Fruit fly (Drosophila melanogaster): ENCODE results near the gene cad.
A peak's percentile ranks its signal among the peaks of the same experiment; 100 is the strongest.

cad gene

DNA sequence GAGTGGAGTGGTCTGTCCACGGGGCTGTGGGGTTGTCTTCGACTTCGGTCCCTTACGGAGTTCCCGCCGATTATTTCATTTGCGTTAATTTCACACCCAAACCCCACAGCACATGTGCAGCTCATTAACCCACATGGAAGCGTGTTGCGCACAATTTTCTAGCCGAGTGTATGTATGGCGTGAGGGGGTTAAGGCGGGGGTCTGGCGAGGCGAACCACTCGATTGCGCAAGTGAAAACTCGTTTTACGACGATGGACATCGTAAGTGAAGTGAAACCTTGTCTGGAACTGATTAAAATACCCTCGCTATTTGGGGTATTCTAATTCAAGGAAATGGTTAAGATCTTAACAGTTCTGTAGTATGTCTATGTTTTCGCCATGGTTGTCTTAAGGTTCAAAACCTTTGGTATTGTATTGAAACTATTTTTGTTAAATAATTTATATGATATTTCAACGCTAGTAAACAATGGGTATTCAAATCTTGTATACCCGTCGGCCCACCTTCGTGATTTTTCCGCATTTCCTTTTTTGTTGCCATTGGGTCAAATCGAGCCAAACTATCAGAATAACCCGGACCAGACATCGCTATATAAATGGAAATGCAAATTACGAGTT is 40.6 kb downstream of the cad start (continued):
- TF ChIP-seq CG2116 (GFP tag; optimal IDR thresholded peaks at IDR 0.05) (no peak), Meics (GFP tag; optimal IDR thresholded peaks at IDR 0.05) (peak; percentile 39), CG42726 (GFP tag; IDR thresholded peaks at IDR 0.05; ENCODE audit: partially characterized antibody) (no peak), Chrac-16 (GFP tag; optimal IDR thresholded peaks at IDR 0.05) (peak; percentile 15), ac (GFP tag; optimal IDR thresholded peaks at IDR 0.05) (no peak), pfk (GFP tag; optimal IDR thresholded peaks at IDR 0.05) (no peak), CG6765 (GFP tag; optimal IDR thresholded peaks at IDR 0.05) (no peak), phol (tag; optimal IDR thresholded peaks at IDR 0.05) (peak; percentile 45), fd3F (GFP tag; optimal IDR thresholded peaks at IDR 0.05) (peak; percentile 29), CG8924 (tag; optimal IDR thresholded peaks at IDR 0.05) (peak; percentile 57), CG4820 (GFP tag; optimal IDR thresholded peaks at IDR 0.05) (peak; percentile 41), Myb (GFP tag; optimal IDR thresholded peaks at IDR 0.05) (no peak), CG16813 (GFP tag; IDR thresholded peaks at IDR 0.05; ENCODE audit: partially characterized antibody) (no peak), CG3065 (GFP tag; optimal IDR thresholded peaks at IDR 0.05) (no peak), Doc3 (GFP tag; IDR thresholded peaks at IDR 0.05; ENCODE audit: partially characterized antibody) (no peak), klu (GFP tag; IDR thresholded peaks at IDR 0.05) (no peak), gt (GFP tag; IDR thresholded peaks at IDR 0.05) (no peak), CG18599 (GFP tag; optimal IDR thresholded peaks at IDR 0.05) (peak; percentile 46), pita (GFP tag; optimal IDR thresholded peaks at IDR 0.05) (no peak), Nf-YA (GFP tag; IDR thresholded peaks at IDR 0.05) (no peak), org-1 (GFP tag; optimal IDR thresholded peaks at IDR 0.05) (peak; percentile 15), CG15601 (tag; optimal IDR thresholded peaks at IDR 0.05) (peak; percentile 18), Tbp (GFP tag; optimal IDR thresholded peaks at IDR 0.05) (no peak), CG5953 (GFP tag; IDR thresholded peaks at IDR 0.05) (no peak), chn (GFP tag; optimal IDR thresholded peaks at IDR 0.05) (no peak), CG1603 (tag; optimal IDR thresholded peaks at IDR 0.05) (peak; percentile 32), oc (tag; optimal IDR thresholded peaks at IDR 0.05) (peak; percentile 6), Taf1 (GFP tag; IDR thresholded peaks at IDR 0.05) (no peak), CG10654 (GFP tag; optimal IDR thresholded peaks at IDR 0.05) (no peak), CG4282 (GFP tag; optimal IDR thresholded peaks at IDR 0.05) (no peak), Nf-YC (tag; optimal IDR thresholded peaks at IDR 0.05) (peak; percentile 13), gcm (GFP tag; optimal IDR thresholded peaks at IDR 0.05) (peak; percentile 22), Ada2b (GFP tag; IDR thresholded peaks at IDR 0.05) (no peak), CG17359 (tag; optimal IDR thresholded peaks at IDR 0.05) (peak; percentile 74), CG11504 (tag; optimal IDR thresholded peaks at IDR 0.05) (peak; percentile 59), unc-4 (GFP tag; IDR thresholded peaks at IDR 0.05; ENCODE audit: partially characterized antibody) (no peak), chinmo (GFP tag; IDR thresholded peaks at IDR 0.05; ENCODE audit: partially characterized antibody) (0 out of 4 replicates have a peak, but pooled peaks have one; percentile 36), CG2712 (tag; optimal IDR thresholded peaks at IDR 0.05) (peak; percentile 57), lmd (GFP tag; IDR thresholded peaks at IDR 0.05) (peak; percentile 53; the same call in 1 of the 2 replicates), E2f2 (GFP tag; IDR thresholded peaks at IDR 0.05) (peak; percentile 59), CG6272 (GFP tag; IDR thresholded peaks at IDR 0.05) (no peak), Aef1 (GFP tag; IDR thresholded peaks at IDR 0.05) (0 out of 3 replicates have a peak, but pooled peaks have one; percentile 20), CG10462 (GFP tag; optimal IDR thresholded peaks at IDR 0.05) (no peak), CG9876 (GFP tag; optimal IDR thresholded peaks at IDR 0.05) (no peak), CG2678 (tag; optimal IDR thresholded peaks at IDR 0.05) (peak; percentile 66), Hr51 (GFP tag; optimal IDR thresholded peaks at IDR 0.05) (peak in 1 of 2 experiments; percentile 80), CG16863 (GFP tag; optimal IDR thresholded peaks at IDR 0.05) (no peak), Asciz (GFP tag; optimal IDR thresholded peaks at IDR 0.05) (peak; percentile 66), shn (GFP tag; optimal IDR thresholded peaks at IDR 0.05) (no peak), CG10959 (GFP tag; IDR thresholded peaks at IDR 0.05) (no peak)

Data from whole organism, embryonic.